Worm (Caenorhabditis elegans) whole organism, L2 larva: Measurements from ENCODE around the gene tph-1.

Experiments used
- C34F6.9 ChIP-seq: fragments of 150-350 bp; optimal IDR thresholded peaks from 2 replicates; lab custom pipeline; 2014; ENCODE audit warnings: missing biosample characterization, missing genetic modification characterization
- R02D3.7 ChIP-seq: fragments of 150-350 bp; optimal IDR thresholded peaks from 2 replicates; lab custom pipeline; 2014; ENCODE audit warnings: missing biosample characterization, missing genetic modification characterization
- Y55F3AM.14 ChIP-seq: fragments of 200-800 bp; sonication (Bioruptor generic); optimal IDR thresholded peaks from 2 replicates; lab custom pipeline; 2018; ENCODE audit warnings: mild to moderate bottlenecking, missing genetic modification characterization, missing compliant biosample characterization
- ama-1 ChIP-seq: fragments of 150-350 bp; optimal IDR thresholded peaks from 2 replicates; lab custom pipeline; 2018; ENCODE audit warnings: inconsistent platforms
- blmp-1 ChIP-seq: sonication (generic microtip); optimal IDR thresholded peaks from 2 replicates; lab custom pipeline; 2017; ENCODE audit warnings: missing genetic modification characterization, mild to moderate bottlenecking, missing compliant biosample characterization, antibody characterized with exemption, moderate library complexity; ENCODE audit not compliant: insufficient read depth
- ceh-16 ChIP-seq: fragments of 150-350 bp; optimal IDR thresholded peaks from 2 replicates; lab custom pipeline; 2014; ENCODE audit warnings: missing biosample characterization, missing genetic modification characterization
- ceh-82 ChIP-seq: fragments of 150-350 bp; optimal IDR thresholded peaks from 2 replicates; lab custom pipeline; 2014; ENCODE audit warnings: missing biosample characterization, missing genetic modification characterization
- crh-2 ChIP-seq: sonication (generic microtip); optimal IDR thresholded peaks from 2 replicates; lab custom pipeline; 2017; ENCODE audit warnings: missing biosample characterization, missing genetic modification characterization
- egl-27 ChIP-seq: sonication (generic microtip); optimal IDR thresholded peaks from 3 replicates; lab custom pipeline; 2017; ENCODE audit warnings: missing biosample characterization, missing genetic modification reagents, missing genetic modification characterization
- elt-1 ChIP-seq: fragments of 150-350 bp; optimal IDR thresholded peaks from 2 replicates; lab custom pipeline; 2014; ENCODE audit warnings: missing biosample characterization, missing genetic modification characterization
- elt-3 ChIP-seq: sonication (generic microtip); optimal IDR thresholded peaks from 2 replicates; lab custom pipeline; 2017; ENCODE audit warnings: missing biosample characterization, missing genetic modification characterization
- fos-1 ChIP-seq: fragments of 150-350 bp; optimal IDR thresholded peaks from 2 replicates; lab custom pipeline; 2014; ENCODE audit warnings: missing biosample characterization, missing genetic modification characterization
- gmeb-1 ChIP-seq: fragments of 150-350 bp; optimal IDR thresholded peaks from 2 replicates; lab custom pipeline; 2014; ENCODE audit warnings: missing biosample characterization, missing genetic modification characterization
- lin-11 ChIP-seq: fragments of 150-350 bp; sonication (generic microtip); optimal IDR thresholded peaks from 2 replicates; lab custom pipeline; 2014; ENCODE audit warnings: missing biosample characterization, missing genetic modification characterization, inconsistent platforms, mixed read lengths
- lin-13 ChIP-seq: fragments of 150-350 bp; optimal IDR thresholded peaks from 2 replicates; lab custom pipeline; 2014; ENCODE audit warnings: missing biosample characterization, missing genetic modification reagents, missing genetic modification characterization
- lin-39 ChIP-seq: fragments of 150-350 bp; optimal IDR thresholded peaks from 2 replicates; lab custom pipeline; 2014; ENCODE audit warnings: missing biosample characterization, missing genetic modification reagents, missing genetic modification characterization
- lsy-2 ChIP-seq, 2 experiments: fragments of 150-350 bp in 1 of 2; sonication (generic microtip) in 1 of 2; optimal IDR thresholded peaks; 2 replicates each; lab custom pipeline; 2014 to 2017; ENCODE audit warnings: missing biosample characterization in 2 of 2, missing genetic modification characterization in 2 of 2
- mab-5 ChIP-seq: fragments of 150-350 bp; optimal IDR thresholded peaks from 2 replicates; lab custom pipeline; 2014; ENCODE audit warnings: missing biosample characterization, missing genetic modification characterization
- mbf-1 ChIP-seq: sonication (generic microtip); optimal IDR thresholded peaks from 2 replicates; lab custom pipeline; 2017; ENCODE audit warnings: missing biosample characterization, missing genetic modification characterization
- mdl-1 ChIP-seq, 2 experiments: fragments of 150-350 bp in 1 of 2; sonication (generic microtip) in 1 of 2; optimal IDR thresholded peaks; 2 replicates each; lab custom pipeline; 2017; ENCODE audit warnings: missing biosample characterization in 2 of 2, missing genetic modification characterization in 2 of 2
- nhr-10 ChIP-seq: sonication (generic microtip); optimal IDR thresholded peaks from 2 replicates; lab custom pipeline; 2017; ENCODE audit warnings: missing biosample characterization, missing genetic modification characterization
- nhr-11 ChIP-seq: fragments of 150-350 bp; optimal IDR thresholded peaks from 2 replicates; lab custom pipeline; 2014; ENCODE audit warnings: missing biosample characterization, missing genetic modification characterization
- nhr-12 ChIP-seq: fragments of 150-350 bp; optimal IDR thresholded peaks from 2 replicates; lab custom pipeline; 2014; ENCODE audit warnings: missing biosample characterization, missing genetic modification characterization
- nhr-21 ChIP-seq: fragments of 150-350 bp; optimal IDR thresholded peaks from 2 replicates; lab custom pipeline; 2014; ENCODE audit warnings: missing biosample characterization, missing genetic modification characterization
- nhr-23 ChIP-seq: fragments of 150-350 bp; optimal IDR thresholded peaks from 2 replicates; lab custom pipeline; 2014; ENCODE audit warnings: missing biosample characterization, missing genetic modification reagents, missing genetic modification characterization
- nhr-25 ChIP-seq: fragments of 150-350 bp; sonication (generic microtip); optimal IDR thresholded peaks from 3 replicates; lab custom pipeline; 2014; ENCODE audit warnings: missing biosample characterization, missing genetic modification characterization
- nhr-6 ChIP-seq: fragments of 150-350 bp; optimal IDR thresholded peaks from 2 replicates; lab custom pipeline; 2014; ENCODE audit warnings: missing biosample characterization, missing genetic modification characterization
- nhr-77 ChIP-seq: fragments of 150-350 bp; optimal IDR thresholded peaks from 2 replicates; lab custom pipeline; 2014; ENCODE audit warnings: missing biosample characterization, missing genetic modification characterization
- peb-1 ChIP-seq: fragments of 150-350 bp; optimal IDR thresholded peaks from 2 replicates; lab custom pipeline; 2014; ENCODE audit warnings: missing biosample characterization, missing genetic modification characterization
- sem-4 ChIP-seq: fragments of 150-350 bp; optimal IDR thresholded peaks from 2 replicates; lab custom pipeline; 2014; ENCODE audit warnings: missing biosample characterization, missing genetic modification reagents, missing genetic modification characterization
- skn-1 ChIP-seq: sonication (generic microtip); optimal IDR thresholded peaks from 2 replicates; lab custom pipeline; 2017; ENCODE audit warnings: missing biosample characterization, missing genetic modification characterization
- sma-3 ChIP-seq: sonication (generic microtip); optimal IDR thresholded peaks from 2 replicates; lab custom pipeline; 2016; ENCODE audit warnings: missing genetic modification reagents, missing genetic modification characterization, missing compliant biosample characterization
- sma-9 ChIP-seq, 2 experiments: fragments of 150-350 bp in 1 of 2; sonication (generic microtip) in 1 of 2; optimal IDR thresholded peaks; 2 replicates each; lab custom pipeline; 2014 to 2016; ENCODE audit warnings: missing genetic modification characterization in 2 of 2, mild to moderate bottlenecking in 1 of 2, missing biosample characterization in 1 of 2, missing compliant biosample characterization in 1 of 2, missing genetic modification reagents in 1 of 2, moderate library complexity in 1 of 2
- snpc-4 ChIP-seq: fragments of 150-350 bp; optimal IDR thresholded peaks from 2 replicates; lab custom pipeline; 2014; ENCODE audit warnings: missing biosample characterization, missing genetic modification characterization
- unc-39 ChIP-seq: fragments of 150-350 bp; optimal IDR thresholded peaks from 2 replicates; lab custom pipeline; 2014; ENCODE audit warnings: missing biosample characterization, missing genetic modification characterization
- unc-55 ChIP-seq: fragments of 150-350 bp; sonication (generic microtip); optimal IDR thresholded peaks from 3 replicates; lab custom pipeline; 2014; ENCODE audit warnings: missing biosample characterization, missing genetic modification reagents, missing genetic modification characterization
- ztf-1 ChIP-seq: fragments of 200-800 bp; sonication (Bioruptor generic); conservative IDR thresholded peaks from 2 replicates; pipeline ENCODE4 v1.3.6; 2022; ENCODE audit warnings: missing genetic modification characterization, missing compliant biosample characterization
- ztf-11 ChIP-seq: sonication (generic microtip); optimal IDR thresholded peaks from 2 replicates; lab custom pipeline; 2017; ENCODE audit warnings: missing biosample characterization, missing genetic modification characterization
- ztf-4 ChIP-seq: fragments of 150-350 bp; optimal IDR thresholded peaks from 2 replicates; lab custom pipeline; 2014; ENCODE audit warnings: missing biosample characterization, missing genetic modification characterization

The tph-1 gene

ce11 chrII:7537603-7538230 is 11.4 kb upstream of the tph-1 start, which contains the start of gene nfi-1 (continued):
- peak; percentile 59 for TF ChIP-seq unc-55
- no peak for TF ChIP-seq nhr-11 (tag; lab: Kevin White, UChicago)
- TF ChIP-seq blmp-1 (tag; lab: Kevin White, UChicago): no peak
- TF ChIP-seq C34F6.9 (tag; lab: Kevin White, UChicago): peak; percentile 70
- TF ChIP-seq lin-13: peak; percentile 32
- peak; percentile 18 for TF ChIP-seq sma-3 (GFP tag; lab: Kevin White, UChicago)
- TF ChIP-seq gmeb-1 (tag; lab: Kevin White, UChicago): peak; percentile 27
- no peak for TF ChIP-seq ztf-11 (tag; lab: Kevin White, UChicago)
- TF ChIP-seq nhr-77: no peak
- TF ChIP-seq, all 48 proteins: peak for 9

- TF ChIP-seq nhr-12 (no peak), gmeb-1 (tag; lab: Kevin White, UChicago) (no peak), crh-2 (tag; lab: Kevin White, UChicago) (no peak), ztf-1 (GFP tag; lab: Robert Waterston, UW) (no peak), nhr-11 (tag; lab: Kevin White, UChicago) (no peak), mab-5 (tag; lab: Kevin White, UChicago) (no peak), nhr-77 (no peak), skn-1 (no peak), lin-11 (tag; lab: Kevin White, UChicago) (no peak), unc-39 (tag; lab: Kevin White, UChicago) (no peak), egl-27 (no peak), snpc-4 (tag; lab: Kevin White, UChicago) (no peak), nhr-6 (tag; lab: Kevin White, UChicago) (no peak), ztf-4 (tag; lab: Kevin White, UChicago) (no peak), sma-3 (GFP tag; lab: Kevin White, UChicago) (no peak), lin-13 (no peak)
- TF ChIP-seq, all 48 proteins: peak for 0
Observed at ce11 chrII:7542952-7543351, 6.2 kb upstream of the tph-1 start.

ce11 chrII:7543808-7544207 is 5.3 kb upstream of the tph-1 start, which contains the start of gene rol-8:
Gene rol-8 (plus strand): TSS chrII:7544108.
- no peak for TF ChIP-seq nhr-11 (tag; lab: Kevin White, UChicago)
- no peak for TF ChIP-seq mbf-1 (tag; lab: Kevin White, UChicago)
- TF ChIP-seq nhr-25 (tag; lab: Kevin White, UChicago): no peak
- TF ChIP-seq crh-2 (tag; lab: Kevin White, UChicago): no peak
- TF ChIP-seq lin-11 (tag; lab: Kevin White, UChicago): no peak
- TF ChIP-seq lin-39 (tag; lab: Kevin White, UChicago): no peak
- TF ChIP-seq nhr-6 (tag; lab: Kevin White, UChicago): no peak
- TF ChIP-seq R02D3.7 (tag; lab: Kevin White, UChicago): no peak
- no peak for TF ChIP-seq fos-1 (tag; lab: Kevin White, UChicago)
- no peak for TF ChIP-seq elt-3 (tag; lab: Kevin White, UChicago)

ce11 chrII:7544782-7545181 is 4.4 kb upstream of the tph-1 start:
- TF ChIP-seq unc-39 (tag; lab: Kevin White, UChicago) (no peak), nhr-23 (no peak), nhr-6 (tag; lab: Kevin White, UChicago) (no peak), peb-1 (tag; lab: Kevin White, UChicago) (no peak), ceh-16 (tag; lab: Kevin White, UChicago) (no peak), ceh-82 (no peak)

ce11 chrII:7545364-7545763 is 3.8 kb upstream of the tph-1 start:
- TF ChIP-seq sma-9 (GFP tag; optimal IDR thresholded peaks at IDR 0.05; lab: Kevin White, UChicago) (no peak), sma-9 (tag; optimal IDR thresholded peaks at IDR 0.05; lab: Kevin White, UChicago) (no peak), elt-1 (tag; lab: Kevin White, UChicago) (no peak), skn-1 (no peak), Y55F3AM.14 (GFP tag; lab: Kevin White, UChicago) (no peak), nhr-11 (tag; lab: Kevin White, UChicago) (no peak), lin-11 (tag; lab: Kevin White, UChicago) (no peak), blmp-1 (tag; lab: Kevin White, UChicago) (peak; percentile 5), nhr-6 (tag; lab: Kevin White, UChicago) (no peak), unc-55 (peak; percentile 35), mdl-1 (tag; optimal IDR thresholded peaks at IDR 0.05; lab: Kevin White, UChicago) (no peak), nhr-10 (tag; lab: Kevin White, UChicago) (no peak), sem-4 (tag; lab: Kevin White, UChicago) (no peak), unc-39 (tag; lab: Kevin White, UChicago) (no peak), lsy-2 (tag; optimal IDR thresholded peaks at IDR 0.05; lab: Kevin White, UChicago) (no peak), fos-1 (tag; lab: Kevin White, UChicago) (peak; percentile 7), nhr-21 (tag; lab: Kevin White, UChicago) (peak; percentile 74), ama-1 (lab: Kevin White, UChicago) (peak; percentile 74), R02D3.7 (tag; lab: Kevin White, UChicago) (no peak)
